Fruit fly (Drosophila melanogaster) Kc167 (cell line): ENCODE results near the gene CG5895.

Experiments used
- insv ChIP-seq: fragments of >200 bp; optimal IDR thresholded peaks from 3 replicates; lab custom pipeline; 2018; ENCODE audit warnings: missing external identifiers
- psq ChIP-seq: fragments of >200 bp; optimal IDR thresholded peaks from 2 replicates; lab custom pipeline; 2017; ENCODE audit warnings: missing external identifiers

- no peak for TF ChIP-seq insv (lab: Kevin White, UChicago)
- no peak for TF ChIP-seq psq
Measured at dm6 chr3L:16051719-16052122, 16.4 kb downstream of the CG5895 start, which contains the start of gene Mbs.
